Worm (Caenorhabditis elegans) whole organism, L3 larva: Measurements from ENCODE around the gene ntl-9.

Experiments
- R02D3.7 ChIP-seq: fragments of 150-350 bp; optimal IDR thresholded peaks from 2 replicates; lab custom pipeline; 2014; ENCODE audit warnings: missing biosample characterization, missing genetic modification characterization
- ZK546.5 ChIP-seq: sonication (generic microtip); optimal IDR thresholded peaks from 2 replicates; lab custom pipeline; 2017; ENCODE audit warnings: missing biosample characterization, missing genetic modification characterization
- aly-2 ChIP-seq: fragments of 150-350 bp; optimal IDR thresholded peaks from 2 replicates; lab custom pipeline; 2014; ENCODE audit warnings: missing biosample characterization, missing genetic modification characterization
- ama-1 ChIP-seq: fragments of 150-350 bp; optimal IDR thresholded peaks from 2 replicates; lab custom pipeline; 2018
- ceh-16 ChIP-seq: sonication (generic microtip); optimal IDR thresholded peaks from 2 replicates; lab custom pipeline; 2017; ENCODE audit warnings: missing biosample characterization, missing genetic modification characterization
- ceh-28 ChIP-seq: fragments of 150-350 bp; optimal IDR thresholded peaks from 2 replicates; lab custom pipeline; 2014; ENCODE audit warnings: missing biosample characterization, missing genetic modification reagents, missing genetic modification characterization
- ceh-82 ChIP-seq: fragments of 150-350 bp; optimal IDR thresholded peaks from 2 replicates; lab custom pipeline; 2014; ENCODE audit warnings: missing biosample characterization, missing genetic modification characterization
- ceh-9 ChIP-seq: sonication (generic microtip); optimal IDR thresholded peaks from 2 replicates; lab custom pipeline; 2018; ENCODE audit warnings: missing biosample characterization, missing genetic modification characterization
- daf-12 ChIP-seq: fragments of 150-350 bp; optimal IDR thresholded peaks from 2 replicates; lab custom pipeline; 2014; ENCODE audit warnings: missing biosample characterization, missing genetic modification reagents, missing genetic modification characterization
- egl-27 ChIP-seq: sonication (generic microtip); optimal IDR thresholded peaks from 4 replicates; lab custom pipeline; 2017; ENCODE audit warnings: missing biosample characterization, missing genetic modification reagents, missing genetic modification characterization
- egl-5 ChIP-seq: fragments of 150-350 bp; optimal IDR thresholded peaks from 2 replicates; lab custom pipeline; 2017; ENCODE audit warnings: missing biosample characterization, missing genetic modification reagents, missing genetic modification characterization, inconsistent platforms
- elt-1 ChIP-seq: fragments of 150-350 bp; optimal IDR thresholded peaks from 2 replicates; lab custom pipeline; 2014; ENCODE audit warnings: missing biosample characterization, missing genetic modification characterization
- elt-2 ChIP-seq: sonication (generic microtip); optimal IDR thresholded peaks from 2 replicates; lab custom pipeline; 2016; ENCODE audit warnings: missing genetic modification reagents, mild to moderate bottlenecking, missing genetic modification characterization, missing compliant biosample characterization
- elt-3 ChIP-seq, 3 experiments: fragments of 150-350 bp in 1 of 3; sonication (generic microtip) in 2 of 3; optimal IDR thresholded peaks; 2 replicates in 2 of 3; 4 replicates in 1 of 3; lab custom pipeline; 2014 to 2017; ENCODE audit warnings: missing biosample characterization in 3 of 3, missing genetic modification characterization in 3 of 3
- eor-1 ChIP-seq, 2 experiments: fragments of 150-350 bp; optimal IDR thresholded peaks; 2 replicates each; lab custom pipeline; 2014 to 2018; ENCODE audit warnings: missing biosample characterization in 2 of 2, missing genetic modification characterization in 2 of 2
- fkh-10 ChIP-seq: sonication (generic microtip); optimal IDR thresholded peaks from 2 replicates; lab custom pipeline; 2017; ENCODE audit warnings: missing biosample characterization, missing genetic modification reagents, missing genetic modification characterization
- fkh-2 ChIP-seq: fragments of 150-350 bp; optimal IDR thresholded peaks from 2 replicates; lab custom pipeline; 2014; ENCODE audit warnings: missing biosample characterization, missing genetic modification reagents, missing genetic modification characterization
- fos-1 ChIP-seq: fragments of 150-350 bp; optimal IDR thresholded peaks from 2 replicates; lab custom pipeline; 2014; ENCODE audit warnings: missing biosample characterization, missing genetic modification characterization
- hmg-11 ChIP-seq: sonication (generic microtip); optimal IDR thresholded peaks from 2 replicates; lab custom pipeline; 2016; ENCODE audit warnings: missing genetic modification characterization, missing compliant biosample characterization
- jun-1 ChIP-seq: fragments of 150-350 bp; optimal IDR thresholded peaks from 2 replicates; lab custom pipeline; 2014; ENCODE audit warnings: missing biosample characterization, missing genetic modification reagents, missing genetic modification characterization
- lin-15B ChIP-seq: fragments of 150-350 bp; optimal IDR thresholded peaks from 2 replicates; lab custom pipeline; 2014; ENCODE audit warnings: missing biosample characterization, missing genetic modification characterization
- lin-39 ChIP-seq: fragments of 150-350 bp; optimal IDR thresholded peaks from 2 replicates; lab custom pipeline; 2018; ENCODE audit warnings: missing biosample characterization, missing genetic modification reagents, missing genetic modification characterization
- lsy-12 ChIP-seq: sonication (generic microtip); optimal IDR thresholded peaks from 2 replicates; lab custom pipeline; 2016; ENCODE audit warnings: mild to moderate bottlenecking, missing genetic modification characterization, missing compliant biosample characterization
- mdl-1 ChIP-seq: fragments of 150-350 bp; optimal IDR thresholded peaks from 2 replicates; lab custom pipeline; 2014; ENCODE audit warnings: missing biosample characterization, missing genetic modification characterization
- mml-1 ChIP-seq: fragments of 150-350 bp; sonication (generic microtip); optimal IDR thresholded peaks from 3 replicates; lab custom pipeline; 2014; ENCODE audit warnings: missing biosample characterization, missing genetic modification characterization
- nfya-1 ChIP-seq: sonication (generic microtip); optimal IDR thresholded peaks from 2 replicates; lab custom pipeline; 2017; ENCODE audit warnings: missing genetic modification characterization, mild to moderate bottlenecking, missing compliant biosample characterization, antibody characterized with exemption, moderate library complexity; ENCODE audit not compliant: insufficient read depth
- nhr-11 ChIP-seq: fragments of 150-350 bp; optimal IDR thresholded peaks from 2 replicates; lab custom pipeline; 2014; ENCODE audit warnings: missing biosample characterization, missing genetic modification characterization
- nhr-12 ChIP-seq: fragments of 150-350 bp; optimal IDR thresholded peaks from 2 replicates; lab custom pipeline; 2014; ENCODE audit warnings: missing biosample characterization, missing genetic modification characterization
- nhr-23 ChIP-seq: fragments of 150-350 bp; optimal IDR thresholded peaks from 2 replicates; lab custom pipeline; 2014; ENCODE audit warnings: missing biosample characterization, missing genetic modification reagents, missing genetic modification characterization
- nhr-237 ChIP-seq: fragments of 150-350 bp; optimal IDR thresholded peaks from 2 replicates; lab custom pipeline; 2014; ENCODE audit warnings: missing biosample characterization, missing genetic modification characterization
- nhr-25 ChIP-seq: sonication (generic microtip); optimal IDR thresholded peaks from 2 replicates; lab custom pipeline; 2017; ENCODE audit warnings: missing biosample characterization, missing genetic modification characterization
- nhr-28 ChIP-seq: fragments of 150-350 bp; optimal IDR thresholded peaks from 2 replicates; lab custom pipeline; 2014; ENCODE audit warnings: missing biosample characterization, missing genetic modification characterization
- nhr-43 ChIP-seq: sonication (generic microtip); optimal IDR thresholded peaks from 2 replicates; lab custom pipeline; 2016; ENCODE audit warnings: mild to moderate bottlenecking, missing genetic modification characterization, missing compliant biosample characterization; ENCODE audit not compliant: poor library complexity, severe bottlenecking
- nhr-67 ChIP-seq: fragments of 150-350 bp; optimal IDR thresholded peaks from 2 replicates; lab custom pipeline; 2014; ENCODE audit warnings: missing biosample characterization, missing genetic modification characterization
- nhr-76 ChIP-seq: fragments of 150-350 bp; sonication (generic microtip); optimal IDR thresholded peaks from 5 replicates; lab custom pipeline; 2014; ENCODE audit warnings: missing biosample characterization, missing genetic modification characterization
- nhr-77 ChIP-seq: fragments of 150-350 bp; optimal IDR thresholded peaks from 2 replicates; lab custom pipeline; 2014; ENCODE audit warnings: missing biosample characterization, missing genetic modification characterization
- pha-4 ChIP-seq: fragments of 150-350 bp; optimal IDR thresholded peaks from 2 replicates; lab custom pipeline; 2014; ENCODE audit warnings: missing biosample characterization, missing genetic modification reagents, missing genetic modification characterization
- pqm-1 ChIP-seq: fragments of 150-350 bp; optimal IDR thresholded peaks from 2 replicates; lab custom pipeline; 2017; ENCODE audit warnings: missing biosample characterization, missing genetic modification characterization, inconsistent platforms
- sea-2 ChIP-seq: fragments of 150-350 bp; sonication (generic microtip); optimal IDR thresholded peaks from 4 replicates; lab custom pipeline; 2014; ENCODE audit warnings: missing biosample characterization, missing genetic modification reagents, missing genetic modification characterization
- skn-1 ChIP-seq: fragments of 150-350 bp; optimal IDR thresholded peaks from 2 replicates; lab custom pipeline; 2014; ENCODE audit warnings: missing biosample characterization, missing genetic modification characterization
- snpc-4 ChIP-seq: fragments of 150-350 bp; optimal IDR thresholded peaks from 2 replicates; lab custom pipeline; 2014; ENCODE audit warnings: missing biosample characterization, missing genetic modification characterization
- tbx-2 ChIP-seq: sonication (generic microtip); optimal IDR thresholded peaks from 2 replicates; lab custom pipeline; 2016; ENCODE audit warnings: mild to moderate bottlenecking, missing genetic modification characterization, missing compliant biosample characterization
- unc-39 ChIP-seq: sonication (generic microtip); optimal IDR thresholded peaks from 4 replicates; lab custom pipeline; 2017; ENCODE audit warnings: missing biosample characterization, missing genetic modification characterization
- unc-62 ChIP-seq: fragments of 150-350 bp; sonication (generic microtip); optimal IDR thresholded peaks from 4 replicates; lab custom pipeline; 2014; ENCODE audit warnings: missing biosample characterization, missing genetic modification reagents, missing genetic modification characterization
- zag-1 ChIP-seq: fragments of 150-350 bp; optimal IDR thresholded peaks from 2 replicates; lab custom pipeline; 2014; ENCODE audit warnings: missing biosample characterization, missing genetic modification characterization
- ztf-11 ChIP-seq: fragments of 150-350 bp; optimal IDR thresholded peaks from 2 replicates; lab custom pipeline; 2014; ENCODE audit warnings: missing biosample characterization, missing genetic modification characterization
- ztf-4 ChIP-seq: fragments of 150-350 bp; optimal IDR thresholded peaks from 2 replicates; lab custom pipeline; 2014; ENCODE audit warnings: missing biosample characterization, missing genetic modification characterization

Gene ntl-9

DNA sequence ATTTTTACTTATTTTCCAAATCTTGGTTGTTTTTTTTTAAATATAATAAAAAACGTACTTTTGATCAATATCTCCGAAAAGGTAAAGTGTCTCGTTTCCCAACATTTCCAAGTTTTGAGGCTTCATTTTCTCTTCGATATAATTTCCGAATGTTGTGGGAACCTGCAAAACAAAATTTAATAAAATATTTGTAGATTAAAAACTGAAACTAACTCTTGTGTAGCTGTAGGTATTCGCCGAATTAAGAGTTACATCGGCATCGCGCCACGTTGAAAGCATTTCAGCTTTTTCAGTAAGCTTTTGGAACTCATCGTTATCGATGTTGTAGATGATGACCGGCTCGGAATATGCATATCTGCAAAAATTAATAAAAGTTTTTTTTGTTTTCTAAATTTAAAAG lies 18.1 kb downstream of the ntl-9 start, which contains the start of gene vps-22:
Gene vps-22, minus strand, starts transcription at position 101 of the 400 bp plus-strand sequence.
- no peak for TF ChIP-seq nhr-23 (tag; lab: Kevin White, UChicago)
- TF ChIP-seq nhr-28 (tag; lab: Kevin White, UChicago): no peak
- no peak for TF ChIP-seq ZK546.5 (tag; lab: Kevin White, UChicago)
- TF ChIP-seq nhr-237: no peak
- no peak for TF ChIP-seq R02D3.7
- no peak for TF ChIP-seq snpc-4 (tag; lab: Kevin White, UChicago)
- TF ChIP-seq egl-27 (tag; lab: Kevin White, UChicago): no peak
- TF ChIP-seq lin-15B (tag; lab: Kevin White, UChicago): no peak
- no peak for TF ChIP-seq nhr-12 (tag; lab: Kevin White, UChicago)
- TF ChIP-seq pqm-1 (tag; lab: Kevin White, UChicago): no peak
- TF ChIP-seq fkh-2 (tag; lab: Kevin White, UChicago): no peak
- TF ChIP-seq ztf-4 (tag; lab: Kevin White, UChicago): no peak
- no peak for TF ChIP-seq daf-12 (tag; lab: Kevin White, UChicago)
- no peak for TF ChIP-seq mdl-1 (tag; lab: Kevin White, UChicago)
- TF ChIP-seq egl-5 (tag; lab: Kevin White, UChicago): no peak

DNA sequence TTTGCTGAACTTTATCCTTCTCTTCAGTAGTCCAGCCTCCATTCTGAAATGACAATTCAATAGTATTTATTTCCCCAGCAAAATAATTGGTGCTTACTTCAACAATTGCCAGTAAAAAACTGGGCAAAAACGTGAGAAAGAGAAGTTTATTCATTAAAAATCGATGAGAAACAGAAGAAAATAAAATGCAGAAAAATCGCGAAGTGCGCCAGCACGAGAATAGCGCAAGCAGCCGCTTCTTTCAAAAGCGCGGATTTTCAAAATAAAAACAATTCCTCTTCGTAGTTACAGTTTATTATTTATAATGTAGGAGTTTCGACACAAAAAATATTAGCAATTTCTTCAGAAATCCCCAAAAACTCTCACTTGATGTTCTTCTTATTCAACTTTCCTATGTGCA lies 18.6 kb downstream of the ntl-9 start, which contains the start of gene C27F2.9:
Gene C27F2.9, minus strand, starts transcription at position 159 of the 400 bp plus-strand sequence.
- TF ChIP-seq elt-2 (tag; lab: Kevin White, UChicago): peak; percentile 55
- no peak for TF ChIP-seq unc-39 (tag; lab: Kevin White, UChicago)
- no peak for TF ChIP-seq sea-2
- TF ChIP-seq R02D3.7: peak; percentile 79
- peak; percentile 70 for TF ChIP-seq tbx-2 (tag; lab: Kevin White, UChicago)
- TF ChIP-seq mdl-1 (tag; lab: Kevin White, UChicago): no peak
- no peak for TF ChIP-seq eor-1 (tag; optimal IDR thresholded peaks at IDR 0.05; lab: Kevin White, UChicago)
- TF ChIP-seq pha-4 (tag; lab: Kevin White, UChicago): peak; percentile 92
- TF ChIP-seq snpc-4 (tag; lab: Kevin White, UChicago): peak; percentile 91
- peak; percentile 83 for TF ChIP-seq nhr-43
- peak; percentile 64 for TF ChIP-seq skn-1
- TF ChIP-seq ztf-11 (tag; lab: Kevin White, UChicago): no peak
- no peak for TF ChIP-seq ZK546.5 (tag; lab: Kevin White, UChicago)
- TF ChIP-seq nhr-237: no peak
- TF ChIP-seq nhr-67 (tag; lab: Kevin White, UChicago): no peak
- TF ChIP-seq ceh-28 (tag; lab: Kevin White, UChicago): peak; percentile 75
- TF ChIP-seq zag-1: no peak
- TF ChIP-seq nhr-12 (tag; lab: Kevin White, UChicago): no peak
- peak; percentile 63 for TF ChIP-seq hmg-11 (tag; lab: Kevin White, UChicago)
- TF ChIP-seq lin-15B (tag; lab: Kevin White, UChicago): peak; percentile 84
- peak; percentile 43 for TF ChIP-seq ama-1 (lab: Kevin White, UChicago)
- TF ChIP-seq nhr-28 (tag; lab: Kevin White, UChicago): no peak
- no peak for TF ChIP-seq mml-1 (tag; lab: Kevin White, UChicago)
- TF ChIP-seq nfya-1 (tag; lab: Kevin White, UChicago): peak; percentile 92
- peak; percentile 50 for TF ChIP-seq nhr-77 (tag; lab: Kevin White, UChicago)
- TF ChIP-seq egl-5 (tag; lab: Kevin White, UChicago): peak; percentile 12
- peak in 1 of 3 experiments; percentile 13 for TF ChIP-seq elt-3 (tag; optimal IDR thresholded peaks at IDR 0.05; lab: Kevin White, UChicago)
- TF ChIP-seq nhr-23 (tag; lab: Kevin White, UChicago): peak; percentile 91
- TF ChIP-seq fkh-10 (GFP tag; lab: Kevin White, UChicago): peak; percentile 3
- TF ChIP-seq elt-1 (tag; lab: Kevin White, UChicago): no peak
- peak; percentile 67 for TF ChIP-seq lin-39 (tag; lab: Kevin White, UChicago)
- no peak for TF ChIP-seq ceh-16 (tag; lab: Kevin White, UChicago)
- peak; percentile 51 for TF ChIP-seq nhr-11 (tag; lab: Kevin White, UChicago)
- TF ChIP-seq ztf-4 (tag; lab: Kevin White, UChicago): no peak
- TF ChIP-seq daf-12 (tag; lab: Kevin White, UChicago): no peak
- TF ChIP-seq ceh-82 (tag; lab: Kevin White, UChicago): peak; percentile 27
- no peak for TF ChIP-seq aly-2 (tag; lab: Kevin White, UChicago)
- no peak for TF ChIP-seq ceh-9 (tag; lab: Kevin White, UChicago)
- peak; percentile 34 for TF ChIP-seq pqm-1 (tag; lab: Kevin White, UChicago)
- TF ChIP-seq nhr-76 (tag; lab: Kevin White, UChicago): no peak
- peak; percentile 22 for TF ChIP-seq fkh-2 (tag; lab: Kevin White, UChicago)
- peak; percentile 60 for TF ChIP-seq jun-1 (tag; lab: Kevin White, UChicago)
- TF ChIP-seq unc-62 (GFP tag; lab: Kevin White, UChicago): no peak
- no peak for TF ChIP-seq fos-1 (tag; lab: Kevin White, UChicago)
- TF ChIP-seq egl-27 (tag; lab: Kevin White, UChicago): no peak
- TF ChIP-seq nhr-25 (tag; lab: Kevin White, UChicago): peak; percentile 79
- peak; percentile 72 for TF ChIP-seq lsy-12 (tag; lab: Kevin White, UChicago)
